Fruit fly (Drosophila melanogaster): Measurements from ENCODE around the gene CG1239.

Gene CG1239

DNA sequence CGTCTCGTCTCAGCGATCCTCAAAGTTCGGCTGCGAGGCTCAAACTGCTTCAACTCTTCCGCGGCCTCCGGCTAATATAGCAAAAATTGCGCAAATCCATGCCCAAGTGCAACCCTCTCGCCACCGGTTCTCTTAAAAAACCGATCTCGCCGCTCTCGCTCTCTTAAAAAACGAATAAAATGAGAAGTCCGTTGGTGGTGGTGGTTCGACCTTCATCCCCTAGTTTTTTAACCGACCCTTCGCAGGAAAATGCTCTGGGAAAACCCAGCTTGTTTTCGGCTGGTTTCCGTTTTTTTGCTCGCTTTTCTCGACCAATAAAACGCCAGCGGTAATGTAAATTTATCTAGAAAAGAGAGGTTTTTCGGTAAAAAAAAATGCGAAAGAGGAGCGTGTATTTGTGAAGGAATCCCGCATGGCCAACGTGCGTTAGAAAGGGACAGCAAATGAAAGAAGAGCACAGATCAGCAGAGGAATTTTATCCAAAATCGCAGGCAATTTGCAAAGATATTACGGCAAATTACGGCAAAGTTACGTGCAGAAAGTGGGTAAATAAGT lies 16.5 kb upstream of the CG1239 start, which contains the start of gene cas:
Gene cas, minus strand, starts transcription at position 51 of the 555 bp plus-strand sequence.
- TF ChIP-seq Dll (optimal IDR thresholded peaks at IDR 0.05) (no peak), usp (GFP tag; optimal IDR thresholded peaks at IDR 0.05) (no peak), psq (optimal IDR thresholded peaks at IDR 0.05) (no peak)

DNA sequence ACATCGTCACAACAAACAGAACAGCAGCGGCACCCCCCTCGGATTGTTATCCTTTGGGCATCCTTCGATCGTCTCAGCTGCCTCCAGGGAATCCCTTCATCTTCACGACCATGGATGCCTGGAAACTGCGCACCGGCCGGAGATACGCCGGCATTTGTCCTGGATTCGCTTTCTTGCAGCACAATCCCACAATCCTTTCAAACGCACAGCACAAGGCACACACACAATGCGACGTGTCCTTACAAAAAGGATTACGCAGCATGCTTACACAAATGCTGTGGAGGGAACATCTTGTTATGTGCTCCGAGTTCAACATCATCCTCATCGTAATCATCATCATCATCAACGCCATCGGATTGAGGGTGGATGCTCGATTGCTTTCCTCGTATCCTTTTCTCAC lies 10.2 kb upstream of the CG1239 start:
- TF ChIP-seq usp (GFP tag; optimal IDR thresholded peaks at IDR 0.05): no peak
- no peak for TF ChIP-seq CG8478 (optimal IDR thresholded peaks at IDR 0.05)
- no peak for TF ChIP-seq Dll (optimal IDR thresholded peaks at IDR 0.05)
- TF ChIP-seq psq (optimal IDR thresholded peaks at IDR 0.05): no peak
- TF ChIP-seq EcR (GFP tag; optimal IDR thresholded peaks at IDR 0.05): no peak
- TF ChIP-seq pan (optimal IDR thresholded peaks at IDR 0.05): no peak

DNA sequence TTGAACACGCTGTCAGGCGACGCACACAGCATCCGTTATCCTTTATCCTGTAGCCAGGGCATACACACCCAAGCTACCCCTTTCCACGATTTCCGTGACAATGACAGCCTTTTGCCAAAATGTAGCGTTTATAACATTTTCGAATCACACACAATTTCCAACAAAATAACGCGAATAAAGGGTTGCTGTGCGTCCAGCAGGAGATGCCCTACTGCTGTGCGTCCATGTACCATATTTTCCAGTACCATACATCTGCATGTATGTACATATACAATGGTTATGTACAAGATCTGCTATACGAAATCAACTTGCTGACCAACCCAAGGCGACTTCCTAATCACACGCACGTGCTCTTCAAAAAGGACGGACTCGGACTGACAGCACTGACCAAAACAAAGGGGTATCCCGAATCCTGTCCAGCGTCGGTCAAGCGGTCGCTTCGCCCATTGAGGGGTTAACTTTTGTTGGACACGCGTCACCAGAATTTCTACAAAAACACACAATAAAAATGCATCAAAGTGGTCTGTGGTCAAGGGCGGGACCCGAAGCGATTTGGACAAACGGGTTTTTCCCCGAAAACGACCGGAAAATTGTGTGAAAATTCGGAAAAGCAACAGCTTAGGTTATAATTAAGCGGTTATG lies 5.5 kb upstream of the CG1239 start:
- no peak for TF ChIP-seq usp (GFP tag; optimal IDR thresholded peaks at IDR 0.05)

- TF ChIP-seq pan (optimal IDR thresholded peaks at IDR 0.05) (peak; percentile 90), CG8478 (optimal IDR thresholded peaks at IDR 0.05) (no peak)
Measured at dm6 chr3R:5736305-5736869, 3.1 kb downstream of the CG1239 start, which contains the start of the genes CG2100 and CG1236. CG2100 (minus strand) TSS chr3R:5736355. CG1236 (plus strand) TSS chr3R:5736748.

DNA sequence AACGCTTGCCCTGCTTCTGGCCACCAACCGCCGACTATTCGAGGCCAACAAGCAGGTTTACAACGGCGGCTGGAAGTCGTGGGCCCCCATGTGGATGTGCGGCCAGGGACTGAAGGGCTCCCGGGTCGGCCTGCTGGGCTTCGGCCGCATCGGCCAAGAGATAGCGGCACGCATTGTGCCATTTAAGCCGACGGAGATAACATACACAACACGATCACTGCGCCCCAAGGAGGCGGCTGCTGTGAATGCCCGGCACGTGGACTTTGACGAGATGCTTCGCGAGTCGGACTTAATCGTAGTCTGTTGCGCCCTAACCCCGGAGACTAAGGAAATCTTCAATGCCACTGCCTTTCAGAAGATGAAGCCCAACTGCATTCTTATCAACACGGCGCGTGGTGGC lies 4.0 kb downstream of the CG1239 start:
- TF ChIP-seq pan (optimal IDR thresholded peaks at IDR 0.05): peak; percentile 3
- no peak for TF ChIP-seq usp (GFP tag; optimal IDR thresholded peaks at IDR 0.05)
- no peak for TF ChIP-seq CG8478 (optimal IDR thresholded peaks at IDR 0.05)
- no peak for TF ChIP-seq Dll (optimal IDR thresholded peaks at IDR 0.05)

DNA sequence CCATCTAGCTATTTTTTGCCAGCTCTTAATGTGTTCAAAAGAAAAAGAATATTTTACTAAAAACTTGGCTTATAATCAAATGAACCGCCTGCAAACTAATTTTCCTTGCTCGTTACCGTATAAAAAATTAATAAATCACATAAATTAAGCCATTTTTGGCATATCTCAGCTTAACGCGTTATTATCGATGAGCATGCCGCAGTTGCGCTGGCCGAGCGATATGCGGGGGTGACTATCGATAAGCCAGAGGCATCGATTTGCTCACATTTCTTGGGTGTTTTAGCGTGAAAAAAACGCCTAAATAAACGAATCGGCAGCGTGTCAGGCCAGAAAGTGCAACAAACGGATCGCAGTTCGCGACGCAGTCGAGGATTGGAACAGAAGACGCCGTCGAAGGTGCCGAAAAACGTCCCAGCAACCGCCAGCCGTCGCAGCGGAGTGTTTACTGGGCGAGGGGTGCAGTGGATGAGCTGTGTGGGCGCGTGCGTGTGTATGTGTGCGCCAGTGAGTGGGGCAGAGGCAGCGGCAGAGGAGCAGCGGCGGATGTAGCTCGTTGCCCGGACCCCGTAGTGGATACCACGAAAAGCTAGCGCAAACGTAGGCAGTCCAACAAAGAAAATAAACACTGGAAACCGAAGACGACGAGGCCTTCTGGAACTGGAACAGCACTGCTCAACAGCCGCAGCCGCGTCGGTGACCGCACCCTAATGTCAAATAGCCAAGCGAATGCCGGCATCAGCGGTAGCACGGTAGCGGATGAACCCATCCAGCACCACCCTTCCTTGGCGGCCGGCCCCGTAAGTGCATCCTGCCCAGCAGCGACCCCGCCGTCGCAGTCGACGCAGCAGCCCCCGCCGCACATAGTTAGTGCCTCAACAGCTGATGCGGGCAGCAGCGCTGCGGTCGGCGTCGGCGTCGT lies 9.2 kb downstream of the CG1239 start, which contains the start of the genes Sym and Madm:
Gene Sym, minus strand, starts transcription at position 199 of the 919 bp plus-strand sequence.
Gene Madm, plus strand, starts transcription at position 233 of the 919 bp plus-strand sequence.
- TF ChIP-seq EcR (GFP tag; optimal IDR thresholded peaks at IDR 0.05): no peak
- no peak for TF ChIP-seq CG8478 (optimal IDR thresholded peaks at IDR 0.05)
- TF ChIP-seq usp (GFP tag; optimal IDR thresholded peaks at IDR 0.05): no peak
- no peak for TF ChIP-seq pan (optimal IDR thresholded peaks at IDR 0.05)
- no peak for TF ChIP-seq psq (optimal IDR thresholded peaks at IDR 0.05)
- no peak for TF ChIP-seq Dll (optimal IDR thresholded peaks at IDR 0.05)

dm6 chr3R:5746646-5747045 lies 13.3 kb downstream of the CG1239 start:
- no peak for TF ChIP-seq pan (optimal IDR thresholded peaks at IDR 0.05)
- TF ChIP-seq Dll (optimal IDR thresholded peaks at IDR 0.05): no peak
- TF ChIP-seq CG8478 (optimal IDR thresholded peaks at IDR 0.05): no peak
- TF ChIP-seq usp (GFP tag; optimal IDR thresholded peaks at IDR 0.05): no peak
- no peak for TF ChIP-seq psq (optimal IDR thresholded peaks at IDR 0.05)

- TF ChIP-seq Dll (optimal IDR thresholded peaks at IDR 0.05) (no peak), psq (optimal IDR thresholded peaks at IDR 0.05) (no peak)
Measured at dm6 chr3R:5754594-5754993, 21.3 kb downstream of the CG1239 start, which contains the start of gene Dcps. Dcps (minus strand) TSS chr3R:5754774.

- TF ChIP-seq EcR (GFP tag; optimal IDR thresholded peaks at IDR 0.05): no peak
- no peak for TF ChIP-seq CG8478 (optimal IDR thresholded peaks at IDR 0.05)
- TF ChIP-seq Dll (optimal IDR thresholded peaks at IDR 0.05): no peak
- TF ChIP-seq usp (GFP tag; optimal IDR thresholded peaks at IDR 0.05): no peak
Measured at dm6 chr3R:5758624-5759209, 25.4 kb downstream of the CG1239 start, which contains the start of gene Sec8. Sec8 (minus strand) TSS chr3R:5758997.

DNA sequence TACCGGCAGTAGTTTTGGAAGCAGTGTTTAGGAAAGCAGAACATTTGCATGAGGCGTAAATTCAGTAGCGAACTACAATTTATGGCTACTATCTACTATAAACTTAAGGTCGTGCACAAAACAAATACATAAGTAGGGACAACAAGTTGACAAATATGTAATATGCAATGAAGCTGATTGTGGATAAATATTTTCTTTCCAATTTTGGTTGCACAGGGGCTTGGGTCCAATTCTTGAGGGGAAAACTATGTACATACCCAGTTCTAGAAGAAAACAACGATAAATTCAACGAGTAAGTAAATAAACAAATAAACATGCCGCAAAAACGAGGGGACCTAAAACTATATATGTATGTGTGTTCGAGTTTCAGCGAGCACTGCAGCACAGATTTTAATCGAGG lies 27.7 kb downstream of the CG1239 start:
- TF ChIP-seq pan (optimal IDR thresholded peaks at IDR 0.05) (no peak), CG8478 (optimal IDR thresholded peaks at IDR 0.05) (no peak), Dll (optimal IDR thresholded peaks at IDR 0.05) (no peak), usp (GFP tag; optimal IDR thresholded peaks at IDR 0.05) (no peak), psq (optimal IDR thresholded peaks at IDR 0.05) (no peak), EcR (GFP tag; optimal IDR thresholded peaks at IDR 0.05) (no peak)

dm6 chr3R:5771614-5772202 lies 38.4 kb downstream of the CG1239 start:
- no peak for TF ChIP-seq psq (optimal IDR thresholded peaks at IDR 0.05)
- no peak for TF ChIP-seq EcR (GFP tag; optimal IDR thresholded peaks at IDR 0.05)
- TF ChIP-seq Dll (optimal IDR thresholded peaks at IDR 0.05): no peak
- no peak for TF ChIP-seq usp (GFP tag; optimal IDR thresholded peaks at IDR 0.05)

- TF ChIP-seq CG8478 (optimal IDR thresholded peaks at IDR 0.05) (no peak), EcR (GFP tag; optimal IDR thresholded peaks at IDR 0.05) (no peak), Dll (optimal IDR thresholded peaks at IDR 0.05) (no peak), psq (optimal IDR thresholded peaks at IDR 0.05) (no peak), usp (GFP tag; optimal IDR thresholded peaks at IDR 0.05) (no peak), pan (optimal IDR thresholded peaks at IDR 0.05) (no peak)
Measured at dm6 chr3R:5772433-5772832, 39.1 kb downstream of the CG1239 start.

All from whole organism.